Fruit fly (Drosophila melanogaster): ENCODE data around the gene Ir67b.
A peak's percentile ranks its signal among the peaks of the same experiment; 100 is the strongest.

Ir67b gene

DNA sequence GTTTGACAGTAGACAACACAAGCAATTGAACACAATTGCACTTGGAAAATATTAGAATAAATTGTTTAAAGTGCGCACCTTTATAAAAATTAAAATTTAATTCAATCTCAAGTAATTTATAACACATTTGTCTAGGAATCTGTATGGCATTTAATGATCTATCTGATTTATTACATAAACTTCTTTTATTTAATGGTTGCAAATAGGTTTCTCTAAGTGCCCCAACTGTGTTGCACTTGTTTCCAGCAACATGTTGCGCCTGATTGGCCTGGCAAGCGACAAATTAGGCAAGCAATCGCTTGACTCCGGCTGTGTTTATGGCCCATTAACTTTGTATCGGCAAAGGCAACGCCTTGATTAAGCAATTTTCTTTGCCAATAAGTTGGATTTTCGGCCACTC is 8.7 kb upstream of the Ir67b start (continued):
- no peak for TF ChIP-seq esn (GFP tag; optimal IDR thresholded peaks at IDR 0.05)
- peak; percentile 50; the same call in 2 of the 3 replicates for TF ChIP-seq eg (GFP tag; IDR thresholded peaks at IDR 0.05)
- no peak for TF ChIP-seq CG31627 (GFP tag; optimal IDR thresholded peaks at IDR 0.05)
- no peak for TF ChIP-seq net (GFP tag; optimal IDR thresholded peaks at IDR 0.05)
- no peak for TF ChIP-seq CG10631 (GFP tag; optimal IDR thresholded peaks at IDR 0.05)
- TF ChIP-seq CG7368 (GFP tag; optimal IDR thresholded peaks at IDR 0.05) = no peak
- peak; percentile 18 for TF ChIP-seq OdsH (GFP tag; optimal IDR thresholded peaks at IDR 0.05)
- TF ChIP-seq CG3032 (tag; optimal IDR thresholded peaks at IDR 0.05) = no peak
- TF ChIP-seq CG1621 (tag; optimal IDR thresholded peaks at IDR 0.05) = no peak
- TF ChIP-seq dsx (GFP tag; optimal IDR thresholded peaks at IDR 0.05; ENCODE audit: poor library complexity, severe bottlenecking) = no peak
- TF ChIP-seq CG34406 (GFP tag; optimal IDR thresholded peaks at IDR 0.05) = no peak
- no peak for TF ChIP-seq CG6276 (GFP tag; optimal IDR thresholded peaks at IDR 0.05)
- no peak for TF ChIP-seq fkh (GFP tag; optimal IDR thresholded peaks at IDR 0.05)
- TF ChIP-seq Lpt (GFP tag; optimal IDR thresholded peaks at IDR 0.05) = no peak
- no peak for TF ChIP-seq CG4318 (GFP tag; optimal IDR thresholded peaks at IDR 0.05)
- no peak for TF ChIP-seq fd85E (GFP tag; optimal IDR thresholded peaks at IDR 0.05)
- TF ChIP-seq CG6792 (GFP tag; optimal IDR thresholded peaks at IDR 0.05) = no peak

- peak; percentile 45; the same call in 1 of the 3 replicates for TF ChIP-seq eg (GFP tag; IDR thresholded peaks at IDR 0.05)
- peak; percentile 24 for TF ChIP-seq CG32006 (GFP tag; optimal IDR thresholded peaks at IDR 0.05)
- TF ChIP-seq CG8119 (GFP tag; IDR thresholded peaks at IDR 0.05) = peak; percentile 30; the same call in 2 of the 3 replicates
- TF ChIP-seq fd59A (GFP tag; optimal IDR thresholded peaks at IDR 0.05) = no peak
- no peak for TF ChIP-seq Met (GFP tag; optimal IDR thresholded peaks at IDR 0.05)
- TF ChIP-seq CG15336 (GFP tag; IDR thresholded peaks at IDR 0.05) = peak; percentile 57; the same call in 1 of the 2 replicates
- peak; percentile 59 for TF ChIP-seq Hr4 (GFP tag; optimal IDR thresholded peaks at IDR 0.05)
Measured at dm6 chr3L:10439873-10440272, 8.1 kb upstream of the Ir67b start.

dm6 chr3L:10434005-10434404 is 2.2 kb upstream of the Ir67b start, which contains the start of gene Ir67c:
Ir67c (minus strand) TSS chr3L:10434105.
- peak; percentile 12 for TF ChIP-seq CG32006 (GFP tag; optimal IDR thresholded peaks at IDR 0.05)
- peak; percentile 16 for TF ChIP-seq CG3919 (GFP tag; optimal IDR thresholded peaks at IDR 0.05)
- TF ChIP-seq Hr39 (GFP tag; optimal IDR thresholded peaks at IDR 0.05) = peak; percentile 5
- TF ChIP-seq CG6276 (GFP tag; optimal IDR thresholded peaks at IDR 0.05) = no peak

DNA sequence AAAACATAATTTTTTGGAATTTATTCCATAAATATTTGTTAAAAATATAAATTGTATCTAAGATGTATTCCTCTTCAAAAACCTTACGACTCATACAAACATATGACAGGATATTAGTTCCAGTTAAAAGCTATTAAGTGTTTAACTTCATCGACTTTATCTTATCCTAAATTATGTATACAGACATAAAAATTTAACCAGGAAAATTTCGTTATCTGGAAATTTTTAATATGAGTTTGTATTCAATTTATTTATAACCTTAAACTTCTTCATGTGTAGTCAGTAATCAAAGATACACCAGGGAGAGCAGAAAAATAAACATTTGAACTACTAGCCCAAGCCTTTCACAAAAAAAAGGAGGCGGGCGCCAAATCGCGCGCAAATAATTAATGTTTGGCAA is 2.3 kb downstream of the Ir67b start:
- no peak for TF ChIP-seq CG8319 (GFP tag; optimal IDR thresholded peaks at IDR 0.05)
- TF ChIP-seq CG32006 (GFP tag; optimal IDR thresholded peaks at IDR 0.05) = peak; percentile 63
- TF ChIP-seq CG4318 (GFP tag; optimal IDR thresholded peaks at IDR 0.05) = peak; percentile 6
- TF ChIP-seq Hr4 (GFP tag; optimal IDR thresholded peaks at IDR 0.05) = peak; percentile 64
- no peak for TF ChIP-seq CG8632 (GFP tag; optimal IDR thresholded peaks at IDR 0.05)
- TF ChIP-seq Eip78C (GFP tag) = peak; percentile 52
- TF ChIP-seq CG15336 (GFP tag; IDR thresholded peaks at IDR 0.05) = 0 out of 2 replicates have a peak, but pooled peaks have one; percentile 12
- TF ChIP-seq CG6276 (GFP tag; optimal IDR thresholded peaks at IDR 0.05) = peak; percentile 49
- peak; percentile 42; the same call in 1 of the 3 replicates for TF ChIP-seq CG8119 (GFP tag; IDR thresholded peaks at IDR 0.05)

dm6 chr3L:10428746-10429145 is 3.0 kb downstream of the Ir67b start:
- TF ChIP-seq fd59A (GFP tag; optimal IDR thresholded peaks at IDR 0.05) (no peak), CG3032 (tag; optimal IDR thresholded peaks at IDR 0.05) (no peak), spab (GFP tag; optimal IDR thresholded peaks at IDR 0.05) (no peak), Gug (GFP tag; IDR thresholded peaks at IDR 0.05) (0 out of 2 replicates have a peak, but pooled peaks have one; percentile 9), CG10669 (GFP tag; optimal IDR thresholded peaks at IDR 0.05) (no peak), eg (GFP tag; IDR thresholded peaks at IDR 0.05) (peak; percentile 51; the same call in 1 of the 3 replicates), acj6 (GFP tag; optimal IDR thresholded peaks at IDR 0.05) (peak; percentile 6), Hr4 (GFP tag; optimal IDR thresholded peaks at IDR 0.05) (peak; percentile 83), Hr39 (GFP tag; optimal IDR thresholded peaks at IDR 0.05) (no peak), Ets96B (tag; optimal IDR thresholded peaks at IDR 0.05) (no peak), CG16779 (tag; optimal IDR thresholded peaks at IDR 0.05) (no peak), CG15336 (GFP tag; IDR thresholded peaks at IDR 0.05) (peak; percentile 89), CG10631 (GFP tag; optimal IDR thresholded peaks at IDR 0.05) (no peak), fkh (GFP tag; optimal IDR thresholded peaks at IDR 0.05) (no peak), Eip75B (GFP tag; optimal IDR thresholded peaks at IDR 0.05) (no peak), CG1621 (tag; optimal IDR thresholded peaks at IDR 0.05) (no peak), CG8319 (GFP tag; optimal IDR thresholded peaks at IDR 0.05) (no peak), dsx (GFP tag; optimal IDR thresholded peaks at IDR 0.05; ENCODE audit: poor library complexity, severe bottlenecking) (no peak), ss (GFP tag; optimal IDR thresholded peaks at IDR 0.05) (no peak), Hr38 (GFP tag; optimal IDR thresholded peaks at IDR 0.05) (no peak), Eip78C (GFP tag) (peak; percentile 57), esn (GFP tag; optimal IDR thresholded peaks at IDR 0.05) (no peak), dac (GFP tag; optimal IDR thresholded peaks at IDR 0.05) (peak; percentile 84), CG6792 (GFP tag; optimal IDR thresholded peaks at IDR 0.05) (no peak), fd85E (GFP tag; optimal IDR thresholded peaks at IDR 0.05) (no peak), svp (GFP tag) (no peak), Lpt (GFP tag; optimal IDR thresholded peaks at IDR 0.05) (peak; percentile 75), CG7368 (GFP tag; optimal IDR thresholded peaks at IDR 0.05) (no peak), CG11762 (GFP tag; optimal IDR thresholded peaks at IDR 0.05; ENCODE audit: insufficient read depth) (peak; percentile 11)

Measured in whole organism, prepupa.